Worm (Caenorhabditis elegans): ENCODE data around the gene C54D10.13.

DNA sequence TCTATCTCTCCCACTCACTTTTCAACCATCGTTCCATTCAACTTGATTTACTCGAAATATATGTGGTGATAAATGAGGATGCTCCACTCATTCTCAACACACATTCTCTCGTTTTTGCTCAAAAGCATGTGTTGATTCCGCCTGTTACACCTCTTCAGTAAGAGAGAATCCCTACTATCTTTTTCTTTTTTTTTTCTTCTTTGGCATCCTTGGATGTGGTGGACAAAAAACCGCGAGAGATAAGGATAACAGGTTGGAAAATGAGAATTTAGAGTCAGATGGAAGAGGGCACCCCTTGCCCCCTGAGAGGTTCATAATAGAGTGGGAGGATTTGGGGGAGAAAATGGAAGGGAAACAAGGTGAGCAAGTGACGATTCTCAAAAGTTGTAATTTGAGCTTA, 46.9 kb upstream of the C54D10.13 start:
- TF ChIP-seq unc-130 (GFP tag; optimal IDR thresholded peaks at IDR 0.05) (no peak), K12H6.12 (tag; optimal IDR thresholded peaks at IDR 0.05) (no peak), snpc-4 (GFP tag; optimal IDR thresholded peaks at IDR 0.05) (no peak), snpc-4 (tag; optimal IDR thresholded peaks at IDR 0.05) (no peak), ceh-79 (tag; optimal IDR thresholded peaks at IDR 0.05) (no peak), ets-4 (GFP tag; optimal IDR thresholded peaks at IDR 0.05) (no peak), lin-26 (GFP tag; IDR thresholded peaks at IDR 0.05) (no peak), lin-35 (GFP tag; optimal IDR thresholded peaks at IDR 0.05) (no peak), chd-7 (tag; optimal IDR thresholded peaks at IDR 0.05) (no peak), C06A6.2 (GFP tag; conservative IDR thresholded peaks at IDR 0.05) (no peak), ama-1 (optimal IDR thresholded peaks at IDR 0.05) (no peak), ama-1 (GFP tag; optimal IDR thresholded peaks at IDR 0.05) (no peak)
